Worm (Caenorhabditis elegans): Measurements from ENCODE around the gene rab-19.

The rab-19 gene

DNA sequence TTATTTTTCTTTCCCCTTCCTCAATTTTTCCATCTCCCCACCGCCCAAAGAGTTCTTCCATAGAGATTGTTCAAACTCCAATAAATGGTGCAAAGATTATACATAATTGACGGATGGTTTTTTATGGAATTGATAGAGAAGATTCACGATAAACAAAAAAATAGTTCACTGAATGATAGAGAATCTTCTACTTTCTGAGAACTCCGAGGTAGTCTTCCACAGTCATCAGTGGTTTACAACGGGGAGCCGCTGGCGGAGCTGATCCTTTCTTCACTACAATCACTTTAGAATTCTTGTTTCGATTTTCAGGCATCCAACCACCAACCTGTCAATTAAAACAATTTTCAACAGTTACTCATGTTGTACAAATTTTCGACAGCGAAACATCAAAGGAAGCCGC is 28.2 kb downstream of the rab-19 start:
- TF ChIP-seq R02D3.7 (tag; optimal IDR thresholded peaks at IDR 0.05) (no peak), fkh-10 (GFP tag; optimal IDR thresholded peaks at IDR 0.05) (no peak), eor-1 (tag; optimal IDR thresholded peaks at IDR 0.05) (no peak), snpc-4 (tag; optimal IDR thresholded peaks at IDR 0.05) (no peak), hmg-11 (tag; optimal IDR thresholded peaks at IDR 0.05) (no peak), sea-2 (GFP tag; optimal IDR thresholded peaks at IDR 0.05) (no peak), pqm-1 (tag; optimal IDR thresholded peaks at IDR 0.05) (no peak), nhr-43 (tag; optimal IDR thresholded peaks at IDR 0.05; ENCODE audit: poor library complexity, severe bottlenecking) (no peak), lin-39 (tag; optimal IDR thresholded peaks at IDR 0.05) (no peak), ceh-16 (tag; optimal IDR thresholded peaks at IDR 0.05) (no peak), nfya-1 (tag; optimal IDR thresholded peaks at IDR 0.05; ENCODE audit: insufficient read depth) (no peak), ZK546.5 (tag; optimal IDR thresholded peaks at IDR 0.05) (no peak), ztf-4 (tag; optimal IDR thresholded peaks at IDR 0.05) (no peak), daf-12 (tag; optimal IDR thresholded peaks at IDR 0.05) (no peak), nhr-28 (tag; optimal IDR thresholded peaks at IDR 0.05) (no peak), tbx-2 (tag; optimal IDR thresholded peaks at IDR 0.05) (no peak), ceh-28 (tag; optimal IDR thresholded peaks at IDR 0.05) (no peak), lin-15B (tag; optimal IDR thresholded peaks at IDR 0.05) (no peak)

DNA sequence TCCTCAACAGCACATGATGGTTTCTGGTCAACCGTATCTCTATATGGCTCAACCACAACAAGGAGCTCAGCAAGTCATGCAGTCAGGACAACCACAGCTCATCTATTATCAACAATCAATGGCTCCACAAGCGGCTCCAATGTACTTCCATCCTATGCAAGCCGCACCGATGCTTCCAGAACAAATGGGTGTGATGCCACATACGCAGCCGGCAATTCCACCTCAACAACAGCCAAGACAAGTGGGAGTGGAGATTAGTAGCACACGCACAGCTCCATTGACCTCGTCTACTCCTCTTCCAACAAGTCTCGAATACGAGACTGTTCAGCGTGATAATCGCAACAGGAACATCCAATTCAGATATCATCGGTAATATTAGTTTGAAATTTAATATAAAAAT is 30.1 kb downstream of the rab-19 start:
- TF ChIP-seq nhr-25 (tag; optimal IDR thresholded peaks at IDR 0.05) (no peak), pqm-1 (tag; optimal IDR thresholded peaks at IDR 0.05) (no peak), daf-12 (tag; optimal IDR thresholded peaks at IDR 0.05) (no peak), ama-1 (optimal IDR thresholded peaks at IDR 0.05) (no peak), nfya-1 (tag; optimal IDR thresholded peaks at IDR 0.05; ENCODE audit: insufficient read depth) (no peak), nhr-43 (tag; optimal IDR thresholded peaks at IDR 0.05; ENCODE audit: poor library complexity, severe bottlenecking) (no peak), unc-39 (tag; optimal IDR thresholded peaks at IDR 0.05) (no peak), nhr-67 (tag; optimal IDR thresholded peaks at IDR 0.05) (no peak), nhr-237 (tag; optimal IDR thresholded peaks at IDR 0.05) (no peak), egl-5 (tag; optimal IDR thresholded peaks at IDR 0.05) (no peak), hmg-11 (tag; optimal IDR thresholded peaks at IDR 0.05) (no peak), ceh-9 (tag; optimal IDR thresholded peaks at IDR 0.05) (no peak), lsy-12 (tag; optimal IDR thresholded peaks at IDR 0.05) (no peak), zag-1 (tag; optimal IDR thresholded peaks at IDR 0.05) (no peak), mdl-1 (tag; optimal IDR thresholded peaks at IDR 0.05) (no peak), ztf-11 (tag; optimal IDR thresholded peaks at IDR 0.05) (no peak), mml-1 (tag; optimal IDR thresholded peaks at IDR 0.05) (no peak), egl-27 (tag; optimal IDR thresholded peaks at IDR 0.05) (no peak), unc-62 (GFP tag; optimal IDR thresholded peaks at IDR 0.05) (no peak), ceh-16 (tag; optimal IDR thresholded peaks at IDR 0.05) (no peak)

- TF ChIP-seq elt-1 (tag; optimal IDR thresholded peaks at IDR 0.05), result peak; percentile 80
- TF ChIP-seq nhr-77 (tag; optimal IDR thresholded peaks at IDR 0.05), result no peak
Measured at ce11 chrIV:13353143-13353773, 30.9 kb downstream of the rab-19 start, which contains the start of the genes rec-8 and mex-5. Gene rec-8 (minus strand): TSS chrIV:13353193. Gene mex-5 (plus strand): TSS chrIV:13353723.

- TF ChIP-seq ama-1 (optimal IDR thresholded peaks at IDR 0.05), result no peak
- no peak for TF ChIP-seq nhr-12 (tag; optimal IDR thresholded peaks at IDR 0.05)
- TF ChIP-seq ZK546.5 (tag; optimal IDR thresholded peaks at IDR 0.05), result no peak
- TF ChIP-seq nhr-237 (tag; optimal IDR thresholded peaks at IDR 0.05), result no peak
- TF ChIP-seq R02D3.7 (tag; optimal IDR thresholded peaks at IDR 0.05), result no peak
Measured at ce11 chrIV:13348592-13348991, 35.6 kb downstream of the rab-19 start, which contains the start of gene W02A2.12. Gene W02A2.12 (minus strand): TSS chrIV:13348831.

- TF ChIP-seq pqm-1 (tag; optimal IDR thresholded peaks at IDR 0.05) (peak; percentile 99), fkh-10 (GFP tag; optimal IDR thresholded peaks at IDR 0.05) (no peak), pha-4 (tag; optimal IDR thresholded peaks at IDR 0.05) (peak; percentile 87), nhr-43 (tag; optimal IDR thresholded peaks at IDR 0.05; ENCODE audit: poor library complexity, severe bottlenecking) (no peak), jun-1 (tag; optimal IDR thresholded peaks at IDR 0.05) (peak; percentile 60), elt-2 (tag; optimal IDR thresholded peaks at IDR 0.05) (peak; percentile 89), nhr-23 (tag; optimal IDR thresholded peaks at IDR 0.05) (no peak), ZK546.5 (tag; optimal IDR thresholded peaks at IDR 0.05) (no peak)
Measured at ce11 chrIV:13347232-13347715, 36.9 kb downstream of the rab-19 start, which contains the start of gene W02A2.9. Gene W02A2.9 (plus strand): TSS chrIV:13347665.

All from whole organism, L3 larva.